Worm (Caenorhabditis elegans): ENCODE measurements around the gene fbxb-78.

fbxb-78 gene

ce11 chrIV:4751814-4752213, 14.5 kb downstream of the fbxb-78 start, which contains the start of gene Y17G9B.4:
TSS of gene Y17G9B.4 (plus strand) at chrIV:4752119.
- TF ChIP-seq ZK546.5 (tag; optimal IDR thresholded peaks at IDR 0.05): no peak
- no peak for TF ChIP-seq snpc-4 (tag; optimal IDR thresholded peaks at IDR 0.05)
- no peak for TF ChIP-seq pqm-1 (tag; optimal IDR thresholded peaks at IDR 0.05)
- TF ChIP-seq ceh-9 (tag; optimal IDR thresholded peaks at IDR 0.05): no peak
- TF ChIP-seq unc-62 (GFP tag; optimal IDR thresholded peaks at IDR 0.05): no peak

ce11 chrIV:4755929-4756655, 18.7 kb downstream of the fbxb-78 start, which contains the start of the genes fbxb-77 and Y17G9B.11:
TSS of gene fbxb-77 (minus strand) at chrIV:4756157.
TSS of gene Y17G9B.11 (plus strand) at chrIV:4756605.
- TF ChIP-seq fos-1 (tag; optimal IDR thresholded peaks at IDR 0.05) (no peak), unc-39 (tag; optimal IDR thresholded peaks at IDR 0.05) (no peak), lin-15B (tag; optimal IDR thresholded peaks at IDR 0.05) (no peak), mml-1 (tag; optimal IDR thresholded peaks at IDR 0.05) (no peak), ceh-16 (tag; optimal IDR thresholded peaks at IDR 0.05) (no peak), ZK546.5 (tag; optimal IDR thresholded peaks at IDR 0.05) (no peak), nhr-25 (tag; optimal IDR thresholded peaks at IDR 0.05) (no peak), pqm-1 (tag; optimal IDR thresholded peaks at IDR 0.05) (no peak), unc-62 (GFP tag; optimal IDR thresholded peaks at IDR 0.05) (no peak), aly-2 (tag; optimal IDR thresholded peaks at IDR 0.05) (no peak), fkh-2 (tag; optimal IDR thresholded peaks at IDR 0.05) (no peak), nhr-77 (tag; optimal IDR thresholded peaks at IDR 0.05) (no peak), tbx-2 (tag; optimal IDR thresholded peaks at IDR 0.05) (no peak), ceh-9 (tag; optimal IDR thresholded peaks at IDR 0.05) (no peak)

DNA sequence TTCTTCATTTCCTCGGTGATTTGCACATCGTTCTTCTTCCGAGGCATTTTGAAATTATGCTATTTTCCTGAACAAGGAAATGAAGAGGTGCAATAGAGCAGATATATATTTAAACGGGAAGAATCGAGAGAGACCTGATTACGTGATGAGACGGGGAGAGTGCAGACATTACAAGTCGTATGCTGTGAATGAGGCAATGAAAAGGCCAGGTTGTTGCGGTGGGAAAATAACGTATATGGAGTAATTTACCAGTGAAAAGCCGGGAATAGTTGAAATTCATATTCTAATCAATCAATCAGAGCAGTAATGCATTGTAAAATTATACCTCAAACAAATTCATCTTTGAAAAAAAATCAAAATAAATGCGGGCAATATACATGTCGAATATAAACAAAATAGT, 21.3 kb downstream of the fbxb-78 start, which contains the start of gene Y17G9B.8:
Gene Y17G9B.8, minus strand, starts transcription at position 182 of the 400 bp plus-strand sequence.
- TF ChIP-seq skn-1 (tag; optimal IDR thresholded peaks at IDR 0.05) (no peak), fkh-2 (tag; optimal IDR thresholded peaks at IDR 0.05) (no peak), ztf-11 (tag; optimal IDR thresholded peaks at IDR 0.05) (no peak), hmg-11 (tag; optimal IDR thresholded peaks at IDR 0.05) (no peak), ama-1 (optimal IDR thresholded peaks at IDR 0.05) (no peak), egl-5 (tag; optimal IDR thresholded peaks at IDR 0.05) (no peak), aly-2 (tag; optimal IDR thresholded peaks at IDR 0.05) (no peak), ceh-9 (tag; optimal IDR thresholded peaks at IDR 0.05) (no peak), ceh-16 (tag; optimal IDR thresholded peaks at IDR 0.05) (no peak), zag-1 (tag; optimal IDR thresholded peaks at IDR 0.05) (no peak), eor-1 (tag; optimal IDR thresholded peaks at IDR 0.05) (no peak), lsy-12 (tag; optimal IDR thresholded peaks at IDR 0.05) (no peak), mdl-1 (tag; optimal IDR thresholded peaks at IDR 0.05) (no peak), nhr-77 (tag; optimal IDR thresholded peaks at IDR 0.05) (no peak), elt-2 (tag; optimal IDR thresholded peaks at IDR 0.05) (no peak), nfya-1 (tag; optimal IDR thresholded peaks at IDR 0.05; ENCODE audit: insufficient read depth) (no peak)

DNA sequence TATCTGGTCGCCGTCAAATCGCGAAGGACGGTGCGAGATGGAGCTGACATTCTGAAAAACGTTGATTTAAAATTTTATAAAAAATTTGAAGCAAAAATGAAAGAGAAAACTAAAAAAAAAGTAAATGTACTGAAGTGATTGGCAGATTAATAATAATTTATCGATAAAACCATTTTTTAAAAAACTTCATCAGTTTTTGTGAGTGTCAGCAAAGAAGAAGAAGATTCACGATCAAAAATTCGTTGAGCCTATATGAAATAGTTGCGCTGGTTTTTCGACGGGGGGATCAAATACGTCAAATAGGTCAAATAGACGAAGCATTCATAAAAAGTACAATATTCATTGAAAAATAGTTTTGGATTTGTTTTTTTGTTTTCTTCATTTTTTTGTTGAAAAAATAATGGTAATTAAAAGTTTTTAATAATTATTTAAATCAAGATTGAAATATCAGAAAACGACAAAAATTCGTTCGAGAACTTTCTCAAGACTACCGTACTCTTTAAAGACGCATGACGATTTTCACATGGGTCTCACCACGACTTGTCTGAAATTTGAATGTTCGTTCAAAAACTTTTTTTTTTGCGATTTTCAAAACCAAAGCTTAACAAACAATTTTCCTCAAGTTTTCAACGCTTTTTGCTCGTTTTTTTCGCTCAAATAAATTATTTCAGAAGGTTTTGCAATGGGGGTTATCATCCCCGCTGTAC, 23.2 kb downstream of the fbxb-78 start, which contains the start of the genes memi-1 and cyp-31A3:
Gene memi-1, minus strand, starts transcription at position 51 of the 707 bp plus-strand sequence.
Gene cyp-31A3, plus strand, starts transcription at position 672 of the 707 bp plus-strand sequence.
- TF ChIP-seq mdl-1 (tag; optimal IDR thresholded peaks at IDR 0.05) (no peak), snpc-4 (tag; optimal IDR thresholded peaks at IDR 0.05) (no peak), pha-4 (tag; optimal IDR thresholded peaks at IDR 0.05) (no peak), nhr-43 (tag; optimal IDR thresholded peaks at IDR 0.05; ENCODE audit: poor library complexity, severe bottlenecking) (no peak), egl-27 (tag; optimal IDR thresholded peaks at IDR 0.05) (no peak), elt-3 (tag; optimal IDR thresholded peaks at IDR 0.05) (no peak)

ce11 chrIV:4763844-4764243, 26.5 kb downstream of the fbxb-78 start, which contains the start of gene Y17G9B.2:
TSS of gene Y17G9B.2 (plus strand) at chrIV:4764144.
- TF ChIP-seq sea-2 (GFP tag; optimal IDR thresholded peaks at IDR 0.05) (no peak), nhr-67 (tag; optimal IDR thresholded peaks at IDR 0.05) (no peak), egl-27 (tag; optimal IDR thresholded peaks at IDR 0.05) (no peak), ceh-16 (tag; optimal IDR thresholded peaks at IDR 0.05) (no peak), unc-39 (tag; optimal IDR thresholded peaks at IDR 0.05) (no peak), ZK546.5 (tag; optimal IDR thresholded peaks at IDR 0.05) (no peak), R02D3.7 (tag; optimal IDR thresholded peaks at IDR 0.05) (no peak), hmg-11 (tag; optimal IDR thresholded peaks at IDR 0.05) (no peak), elt-3 (tag; optimal IDR thresholded peaks at IDR 0.05) (no peak), nhr-11 (tag; optimal IDR thresholded peaks at IDR 0.05) (no peak), nhr-28 (tag; optimal IDR thresholded peaks at IDR 0.05) (no peak), unc-62 (GFP tag; optimal IDR thresholded peaks at IDR 0.05) (no peak), ceh-28 (tag; optimal IDR thresholded peaks at IDR 0.05) (no peak)

Data from whole organism, L3 larva.